Worm (Caenorhabditis elegans) whole organism, L1 larva: ENCODE measurements around the gene algn-12.

Source experiments
- efl-1 ChIP-seq, 4 experiments: fragments of 150-350 bp; optimal IDR thresholded peaks in 3 of 4; peaks in 1 of 4; 1 replicate in 1 of 4; 2 replicates in 3 of 4; lab custom pipeline; 2014; ENCODE audit warnings: missing biosample characterization in 2 of 4, missing genetic modification characterization in 2 of 4, missing genetic modification reagents in 2 of 4
- lir-3 ChIP-seq: sonication (generic microtip); optimal IDR thresholded peaks from 2 replicates; lab custom pipeline; 2016; ENCODE audit warnings: mild to moderate bottlenecking, missing genetic modification characterization, moderate library complexity, missing compliant biosample characterization; ENCODE audit not compliant: poor library complexity

DNA sequence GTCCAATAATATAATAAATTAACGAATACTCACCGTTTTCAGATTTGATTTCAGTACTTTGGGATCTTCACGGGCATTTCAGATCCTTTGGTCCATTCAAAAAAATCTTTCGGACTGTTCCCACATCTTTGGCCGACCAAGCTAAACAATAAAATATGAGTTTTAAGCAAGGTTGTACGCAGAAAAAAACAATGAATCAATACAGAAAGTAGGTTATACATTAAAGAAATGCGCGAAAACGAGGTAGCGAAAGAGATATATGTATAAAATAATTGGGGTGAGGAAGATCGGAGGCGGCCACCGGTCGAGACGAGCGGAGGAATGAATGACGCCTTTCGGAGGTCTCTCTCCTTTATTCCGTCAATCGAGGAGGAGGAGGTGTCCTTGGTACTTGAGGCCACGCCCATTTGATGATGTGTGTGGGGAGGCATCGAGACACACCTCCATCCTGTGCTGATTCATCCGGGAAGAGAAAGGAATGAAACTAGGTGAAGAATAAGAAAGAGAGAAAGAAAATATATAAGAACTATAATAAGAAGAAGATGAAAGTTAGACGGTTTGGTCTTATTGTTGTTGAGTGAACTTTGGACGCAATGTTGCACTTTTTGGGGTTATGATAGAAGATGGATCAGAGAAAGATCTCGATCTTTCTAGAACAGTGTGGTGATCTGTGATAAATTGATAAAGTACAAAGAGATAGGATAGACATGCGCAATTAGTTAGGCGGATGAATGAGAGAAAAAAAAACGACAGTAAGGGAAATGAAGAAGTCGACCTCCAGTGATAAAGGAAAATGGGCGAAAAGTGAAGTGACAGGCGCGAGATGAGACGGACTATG is 5.6 kb downstream of the algn-12 start:
- no peak for TF ChIP-seq lir-3 (tag; lab: Kevin White, UChicago)
- TF ChIP-seq efl-1 (optimal IDR thresholded peaks at IDR 0.05; lab: Kevin White, UChicago) = no peak
- no peak for TF ChIP-seq efl-1 (GFP tag; optimal IDR thresholded peaks at IDR 0.05 in 1 of 2; lab: Kevin White, UChicago)
